Fruit fly (Drosophila melanogaster): ENCODE measurements around the gene CG46465.

DNA sequence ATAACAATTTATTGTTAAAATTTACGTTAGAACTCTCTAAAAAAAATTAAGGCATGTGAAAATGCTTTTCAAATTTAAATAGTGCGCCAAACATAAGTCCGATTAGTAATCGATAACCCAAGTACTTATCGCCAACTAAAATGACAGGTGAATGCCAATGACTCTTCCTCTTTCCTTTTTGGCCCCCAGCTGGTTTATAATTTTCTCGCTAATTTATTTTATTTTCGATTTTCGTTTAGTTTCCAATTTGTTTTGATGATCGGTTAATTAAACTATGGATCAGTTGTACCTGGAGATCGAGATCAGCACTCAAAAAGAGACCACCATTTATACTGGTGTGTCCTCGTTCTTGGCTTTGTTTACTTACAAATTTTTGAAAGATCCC lies 43.6 kb upstream of the CG46465 start, which contains the start of gene CG10428:
- TF ChIP-seq CTCF (optimal IDR thresholded peaks at IDR 0.05) (no peak), CG8478 (optimal IDR thresholded peaks at IDR 0.05) (no peak)

Data from S2 (cell line).